Worm (Caenorhabditis elegans) whole organism, young adult: ENCODE measurements around the gene hrpa-2.

Source experiments
- F33H1.4 ChIP-seq: fragments of 200-800 bp; sonication (Bioruptor generic); IDR thresholded peaks from 2 replicates; pipeline ENCODE4 v1.3.6; 2022; ENCODE audit warnings: missing genetic modification reagents, missing genetic modification characterization, missing compliant biosample characterization
- F39B2.1 ChIP-seq: fragments of 200-800 bp; sonication (Bioruptor generic); IDR thresholded peaks from 2 replicates; pipeline ENCODE4 v1.3.6; 2022; ENCODE audit warnings: missing genetic modification reagents, missing genetic modification characterization, missing compliant biosample characterization
- ama-1 ChIP-seq, 3 experiments: fragments of 150-350 bp in 1 of 3; sonication (generic microtip) in 2 of 3; optimal IDR thresholded peaks; 2 replicates each; lab custom pipeline; 2014 to 2018; ENCODE audit warnings: missing biosample characterization in 2 of 3, missing genetic modification characterization in 2 of 3, missing genetic modification reagents in 2 of 3
- aptf-2 ChIP-seq: fragments of 200-800 bp; sonication (Bioruptor generic); conservative IDR thresholded peaks from 2 replicates; pipeline ENCODE4 v1.3.6; 2022; ENCODE audit warnings: missing genetic modification reagents, missing genetic modification characterization, missing compliant biosample characterization
- atf-7 ChIP-seq: sonication (generic microtip); optimal IDR thresholded peaks from 2 replicates; lab custom pipeline; 2017; ENCODE audit warnings: mild to moderate bottlenecking, missing genetic modification characterization, missing compliant biosample characterization
- cebp-2 ChIP-seq: fragments of 200-800 bp; sonication (Bioruptor generic); IDR thresholded peaks from 2 replicates; pipeline ENCODE4 v1.3.6; 2022; ENCODE audit warnings: missing genetic modification characterization, missing compliant biosample characterization
- ceh-40 ChIP-seq: fragments of 200-800 bp; sonication (Bioruptor generic); IDR thresholded peaks from 2 replicates; pipeline ENCODE4 v1.3.6; 2022; ENCODE audit warnings: missing genetic modification characterization, missing compliant biosample characterization
- efl-1 ChIP-seq: fragments of 150-350 bp; optimal IDR thresholded peaks from 2 replicates; lab custom pipeline; 2014; ENCODE audit warnings: missing biosample characterization, missing genetic modification reagents, missing genetic modification characterization
- egl-44 ChIP-seq: fragments of 200-800 bp; sonication (Bioruptor generic); IDR thresholded peaks from 2 replicates; pipeline ENCODE4 v1.3.6; 2022; ENCODE audit warnings: missing genetic modification reagents, missing genetic modification characterization, missing compliant biosample characterization
- ekl-4 ChIP-seq: fragments of 200-800 bp; sonication (Bioruptor generic); IDR thresholded peaks from 2 replicates; pipeline ENCODE4 v1.3.6; 2022; ENCODE audit warnings: missing genetic modification reagents, missing genetic modification characterization, missing compliant biosample characterization
- fkh-3 ChIP-seq: sonication (generic microtip); optimal IDR thresholded peaks from 2 replicates; lab custom pipeline; 2016; ENCODE audit warnings: mild to moderate bottlenecking, missing genetic modification characterization, missing compliant biosample characterization
- him-1 ChIP-seq: sonication (generic microtip); optimal IDR thresholded peaks from 2 replicates; lab custom pipeline; 2016; ENCODE audit warnings: missing genotype, missing genetic modification reagents, missing genetic modification characterization, missing compliant biosample characterization
- hlh-12 ChIP-seq: sonication (generic microtip); optimal IDR thresholded peaks from 2 replicates; lab custom pipeline; 2016; ENCODE audit warnings: missing genetic modification characterization, missing compliant biosample characterization
- hmg-20 ChIP-seq: fragments of 200-800 bp; sonication (Bioruptor generic); IDR thresholded peaks from 2 replicates; pipeline ENCODE4 v1.3.6; 2022; ENCODE audit warnings: missing genetic modification reagents, missing genetic modification characterization, missing compliant biosample characterization
- hsf-1 ChIP-seq: fragments of 200-800 bp; sonication (Bioruptor generic); IDR thresholded peaks from 2 replicates; pipeline ENCODE4 v1.3.6; 2022; ENCODE audit warnings: missing genetic modification reagents, missing genetic modification characterization, missing compliant biosample characterization
- lag-1 ChIP-seq: fragments of 200-800 bp; sonication (Bioruptor generic); IDR thresholded peaks from 2 replicates; pipeline ENCODE4 v1.3.6; 2022; ENCODE audit warnings: missing genetic modification reagents, missing genetic modification characterization, missing compliant biosample characterization
- let-526 ChIP-seq: fragments of 200-800 bp; sonication (Bioruptor generic); IDR thresholded peaks from 2 replicates; pipeline ENCODE4 v1.3.6; 2022; ENCODE audit warnings: missing genetic modification reagents, missing genetic modification characterization, missing compliant biosample characterization
- lin-26 ChIP-seq: fragments of 200-800 bp; sonication (Bioruptor generic); IDR thresholded peaks from 2 replicates; pipeline ENCODE4 v1.3.6; 2022; ENCODE audit warnings: missing genetic modification reagents, missing genetic modification characterization, missing compliant biosample characterization
- lin-35 ChIP-seq, 3 experiments: fragments of 150-350 bp in 2 of 3; sonication (generic microtip) in 1 of 3; optimal IDR thresholded peaks; 2 replicates each; lab custom pipeline; 2014 to 2018; ENCODE audit warnings: missing biosample characterization in 3 of 3, missing genetic modification characterization in 3 of 3, missing genetic modification reagents in 3 of 3
- madf-6 ChIP-seq: fragments of 200-800 bp; sonication (Bioruptor generic); IDR thresholded peaks from 2 replicates; pipeline ENCODE4 v1.3.6; 2022; ENCODE audit warnings: missing genetic modification reagents, missing genetic modification characterization, missing compliant biosample characterization
- madf-8 ChIP-seq: fragments of 200-800 bp; sonication (Bioruptor generic); conservative IDR thresholded peaks from 2 replicates; pipeline ENCODE4 v1.3.6; 2022; ENCODE audit warnings: missing genetic modification reagents, missing genetic modification characterization, missing compliant biosample characterization
- mcd-1 ChIP-seq: fragments of 200-800 bp; sonication (Bioruptor generic); IDR thresholded peaks from 2 replicates; pipeline ENCODE4 v1.3.6; 2022; ENCODE audit warnings: missing genetic modification reagents, missing genetic modification characterization, missing compliant biosample characterization
- mel-28 ChIP-seq: sonication (generic microtip); optimal IDR thresholded peaks from 2 replicates; lab custom pipeline; 2016; ENCODE audit warnings: borderline replicate concordance, mild to moderate bottlenecking, missing genetic modification characterization, missing compliant biosample characterization
- mes-4 ChIP-seq: sonication (generic microtip); optimal IDR thresholded peaks from 2 replicates; lab custom pipeline; 2016; ENCODE audit warnings: missing genotype, missing genetic modification characterization, missing compliant biosample characterization
- mxl-1 ChIP-seq: sonication (generic microtip); optimal IDR thresholded peaks from 2 replicates; lab custom pipeline; 2016; ENCODE audit warnings: missing genetic modification characterization, missing compliant biosample characterization
- nhr-179 ChIP-seq: sonication (generic microtip); optimal IDR thresholded peaks from 2 replicates; lab custom pipeline; 2016; ENCODE audit warnings: mild to moderate bottlenecking, missing genetic modification characterization, missing compliant biosample characterization
- nhr-27 ChIP-seq: fragments of 200-800 bp; sonication (Bioruptor generic); optimal IDR thresholded peaks from 2 replicates; lab custom pipeline; 2018; ENCODE audit warnings: mild to moderate bottlenecking, missing genetic modification characterization, moderate library complexity, missing compliant biosample characterization
- nhr-80 ChIP-seq: sonication (generic microtip); optimal IDR thresholded peaks from 2 replicates; lab custom pipeline; 2016; ENCODE audit warnings: missing genetic modification characterization, missing compliant biosample characterization
- pha-4 ChIP-seq: fragments of 150-350 bp; sonication (generic microtip); optimal IDR thresholded peaks from 2 replicates; lab custom pipeline; 2014; ENCODE audit warnings: missing biosample characterization, missing genetic modification reagents, missing genetic modification characterization
- sea-2 ChIP-seq: fragments of 200-800 bp; sonication (Bioruptor generic); IDR thresholded peaks from 2 replicates; pipeline ENCODE4 v1.3.6; 2022; ENCODE audit warnings: missing genetic modification characterization, missing compliant biosample characterization
- snpc-1.1 ChIP-seq: sonication (generic microtip); optimal IDR thresholded peaks from 2 replicates; lab custom pipeline; 2017; ENCODE audit warnings: missing genetic modification characterization, mild to moderate bottlenecking, missing compliant biosample characterization, antibody characterized with exemption, moderate library complexity, missing genotype, missing genetic modification reagents; ENCODE audit not compliant: insufficient read depth
- snpc-4 ChIP-seq, 5 experiments: fragments of 150-350 bp in 1 of 5; sonication (generic microtip) in 4 of 5; optimal IDR thresholded peaks; 2 replicates each; lab custom pipeline; 2014 to 2018; ENCODE audit warnings: missing genetic modification characterization in 5 of 5, missing biosample characterization in 3 of 5, antibody characterized with exemption in 2 of 5, mild to moderate bottlenecking in 2 of 5, missing compliant biosample characterization in 2 of 5, missing genotype in 2 of 5, moderate library complexity in 2 of 5, missing genetic modification reagents in 1 of 5
- somi-1 ChIP-seq: fragments of 200-800 bp; sonication (Bioruptor generic); optimal IDR thresholded peaks from 2 replicates; lab custom pipeline; 2018; ENCODE audit warnings: mild to moderate bottlenecking, missing genetic modification characterization, missing compliant biosample characterization
- ztf-18 ChIP-seq: sonication (generic microtip); optimal IDR thresholded peaks from 2 replicates; lab custom pipeline; 2016; ENCODE audit warnings: missing genotype, mild to moderate bottlenecking, missing genetic modification characterization, missing compliant biosample characterization
- ztf-22 ChIP-seq: fragments of 200-800 bp; sonication (Bioruptor generic); optimal IDR thresholded peaks from 2 replicates; lab custom pipeline; 2018; ENCODE audit warnings: mild to moderate bottlenecking, missing genetic modification characterization, moderate library complexity, missing compliant biosample characterization
- ztf-25 ChIP-seq: fragments of 200-800 bp; sonication (Bioruptor generic); IDR thresholded peaks from 2 replicates; pipeline ENCODE4 v1.3.6; 2022; ENCODE audit warnings: missing genetic modification reagents, missing genetic modification characterization, missing compliant biosample characterization
- ztf-26 ChIP-seq: sonication (generic microtip); optimal IDR thresholded peaks from 2 replicates; lab custom pipeline; 2017; ENCODE audit warnings: missing genetic modification characterization, missing compliant biosample characterization
- ztf-3 ChIP-seq: fragments of 200-800 bp; sonication (Bioruptor generic); optimal IDR thresholded peaks from 2 replicates; lab custom pipeline; 2018; ENCODE audit warnings: mild to moderate bottlenecking, missing genetic modification characterization, missing compliant biosample characterization

hrpa-2 gene

ce11 chrX:5174256-5174655, 41.9 kb upstream of the hrpa-2 start, which contains the start of gene zchc-1A:
zchc-1A (plus strand) TSS chrX:5174369.
- TF ChIP-seq ztf-25 (GFP tag; lab: Robert Waterston, UW) = no peak
- no peak for TF ChIP-seq mcd-1 (GFP tag; lab: Robert Waterston, UW)
- TF ChIP-seq hlh-12 (tag; lab: Kevin White, UChicago) = no peak
- no peak for TF ChIP-seq egl-44 (GFP tag; lab: Robert Waterston, UW)
- TF ChIP-seq lag-1 = no peak
- no peak for TF ChIP-seq F33H1.4 (GFP tag; lab: Robert Waterston, UW)
- TF ChIP-seq lin-35 (GFP tag; optimal IDR thresholded peaks at IDR 0.05; lab: Kevin White, UChicago) = no peak
- no peak for TF ChIP-seq ztf-22
- no peak for TF ChIP-seq hsf-1
- no peak for TF ChIP-seq madf-6
- TF ChIP-seq F39B2.1 (GFP tag; lab: Robert Waterston, UW) = no peak
- no peak for TF ChIP-seq mes-4 (tag; lab: Kevin White, UChicago)

- TF ChIP-seq efl-1 (GFP tag; lab: Kevin White, UChicago) (peak; percentile 28), aptf-2 (GFP tag; lab: Robert Waterston, UW) (no peak), somi-1 (GFP tag; lab: Kevin White, UChicago) (no peak), madf-8 (GFP tag; lab: Robert Waterston, UW) (peak; percentile 32; the same call in 1 of the 2 replicates), let-526 (GFP tag; lab: Robert Waterston, UW) (no peak)
These were observed 37.1 kb upstream of the hrpa-2 start, which contains the start of gene metl-9 for ce11 chrX:5179050-5179449. metl-9 (minus strand) TSS chrX:5179150.

- TF ChIP-seq ztf-26 (tag; lab: Kevin White, UChicago) = no peak
- no peak for TF ChIP-seq atf-7 (tag; lab: Kevin White, UChicago)
- TF ChIP-seq ztf-18 = no peak
- no peak for TF ChIP-seq snpc-1.1 (tag; lab: Kevin White, UChicago)
- TF ChIP-seq ztf-3 (GFP tag; lab: Kevin White, UChicago) = no peak
- TF ChIP-seq mxl-1 (tag; lab: Kevin White, UChicago) = no peak
- no peak for TF ChIP-seq ama-1 (optimal IDR thresholded peaks at IDR 0.05; lab: Kevin White, UChicago)
- TF ChIP-seq ama-1 (GFP tag; optimal IDR thresholded peaks at IDR 0.05; lab: Kevin White, UChicago) = no peak
These were observed 36.3 kb upstream of the hrpa-2 start, which contains the start of gene sru-48 for ce11 chrX:5179874-5180273. sru-48 (plus strand) TSS chrX:5180174.

ce11 chrX:5183931-5184330, 32.2 kb upstream of the hrpa-2 start, which contains the start of gene T03G11.9:
T03G11.9 (plus strand) TSS chrX:5184231.
- TF ChIP-seq hmg-20 (GFP tag; lab: Robert Waterston, UW) (no peak), F39B2.1 (GFP tag; lab: Robert Waterston, UW) (no peak), mel-28 (tag; lab: Kevin White, UChicago) (no peak)

- TF ChIP-seq pha-4 (tag; lab: Kevin White, UChicago) (no peak), ekl-4 (no peak), lin-26 (GFP tag; lab: Robert Waterston, UW) (no peak)
These were observed 27.2 kb upstream of the hrpa-2 start, which contains the start of gene zig-6 for ce11 chrX:5188977-5189376. zig-6 (minus strand) TSS chrX:5189077.

- no peak for TF ChIP-seq fkh-3 (tag; lab: Kevin White, UChicago)
- no peak for TF ChIP-seq snpc-4 (GFP tag; optimal IDR thresholded peaks at IDR 0.05; lab: Kevin White, UChicago)
- TF ChIP-seq snpc-4 (tag; optimal IDR thresholded peaks at IDR 0.05; lab: Kevin White, UChicago) = no peak
- no peak for TF ChIP-seq ztf-26 (tag; lab: Kevin White, UChicago)
- no peak for TF ChIP-seq him-1 (tag; lab: Kevin White, UChicago)
- no peak for TF ChIP-seq sea-2
- no peak for TF ChIP-seq nhr-179 (tag; lab: Kevin White, UChicago)
- no peak for TF ChIP-seq pha-4 (tag; lab: Kevin White, UChicago)
- no peak for TF ChIP-seq ceh-40
- TF ChIP-seq nhr-80 (tag; lab: Kevin White, UChicago) = no peak
- TF ChIP-seq cebp-2 = no peak
- TF ChIP-seq nhr-27 (tag; lab: Kevin White, UChicago) = no peak
- no peak for TF ChIP-seq mcd-1 (GFP tag; lab: Robert Waterston, UW)
These were observed 26.1 kb upstream of the hrpa-2 start for ce11 chrX:5190061-5190460.
